Fruit fly (Drosophila melanogaster): ENCODE data around the gene PolA1.
A peak's percentile ranks its signal among the peaks of the same experiment; 100 is the strongest.

PolA1 gene

DNA sequence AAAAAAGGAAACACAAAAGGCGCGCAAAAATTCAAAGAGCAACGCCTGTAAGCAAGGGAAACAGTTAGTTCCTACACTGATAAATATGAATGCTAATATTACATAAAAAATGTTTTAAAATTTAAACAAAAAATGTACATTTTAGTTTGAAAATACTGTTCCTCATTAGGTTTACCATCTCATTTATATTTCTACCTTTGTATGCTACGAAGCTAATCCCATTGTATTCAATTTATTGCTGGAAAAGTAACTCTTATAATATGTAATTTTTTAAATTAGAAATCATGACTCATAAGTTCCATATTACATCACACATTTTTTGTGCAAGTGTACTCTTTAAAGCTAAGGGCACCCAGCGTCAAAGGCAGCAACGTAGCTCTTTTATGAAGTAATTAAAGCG lies 7.8 kb upstream of the PolA1 start:
- TF ChIP-seq psq (optimal IDR thresholded peaks at IDR 0.05) (no peak), Dll (optimal IDR thresholded peaks at IDR 0.05) (no peak), pan (optimal IDR thresholded peaks at IDR 0.05) (no peak), EcR (GFP tag; optimal IDR thresholded peaks at IDR 0.05) (no peak)

DNA sequence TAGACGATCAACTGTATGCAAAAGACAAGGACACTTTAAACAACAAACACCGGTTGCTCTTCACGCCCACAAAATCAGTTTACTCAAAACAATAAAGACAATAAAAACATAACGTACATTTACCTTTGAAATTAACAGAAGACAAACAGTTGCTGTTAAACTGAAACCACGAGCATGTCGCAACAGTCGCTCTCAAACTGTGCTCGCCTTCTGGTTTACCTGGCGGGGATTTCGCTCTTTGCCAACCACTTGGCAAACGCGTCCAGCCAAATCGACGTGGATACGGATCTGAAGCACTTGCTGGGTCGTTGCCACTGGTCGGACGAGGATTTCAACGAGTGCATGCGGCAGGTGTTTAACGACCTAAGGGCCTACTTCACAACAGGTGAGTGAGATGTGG lies 6.1 kb downstream of the PolA1 start:
- no peak for TF ChIP-seq pan (optimal IDR thresholded peaks at IDR 0.05)
- TF ChIP-seq psq (optimal IDR thresholded peaks at IDR 0.05) = no peak
- no peak for TF ChIP-seq usp (GFP tag; optimal IDR thresholded peaks at IDR 0.05)
- no peak for TF ChIP-seq CG8478 (optimal IDR thresholded peaks at IDR 0.05)
- no peak for TF ChIP-seq EcR (GFP tag; optimal IDR thresholded peaks at IDR 0.05)
- TF ChIP-seq Dll (optimal IDR thresholded peaks at IDR 0.05) = no peak

DNA sequence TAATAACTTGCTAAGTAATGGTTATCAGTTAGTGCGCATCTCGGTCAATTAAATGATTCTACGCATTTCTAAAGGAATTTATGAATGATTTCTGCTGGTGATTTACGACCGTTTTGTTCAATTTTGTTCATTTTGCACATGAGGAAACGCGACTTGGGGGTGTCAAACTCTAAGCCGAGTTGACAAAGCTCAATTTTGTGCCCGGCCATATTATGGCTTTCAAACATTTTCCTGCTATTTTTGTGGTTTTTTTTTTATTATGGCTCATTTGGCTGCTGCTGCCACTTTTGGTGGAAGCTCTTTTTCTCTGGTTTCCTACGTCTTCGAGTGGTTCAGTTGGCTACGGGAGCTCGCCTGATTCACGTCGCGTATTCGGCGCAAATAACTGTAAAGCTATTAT lies 7.5 kb downstream of the PolA1 start, which contains the start of gene Jhbp16:
TSS of gene Jhbp16 (plus strand) at position 301 of the 400 bp plus-strand sequence.
- TF ChIP-seq psq (optimal IDR thresholded peaks at IDR 0.05) (no peak), usp (GFP tag; optimal IDR thresholded peaks at IDR 0.05) (no peak), EcR (GFP tag; optimal IDR thresholded peaks at IDR 0.05) (no peak), Dll (optimal IDR thresholded peaks at IDR 0.05) (no peak)

DNA sequence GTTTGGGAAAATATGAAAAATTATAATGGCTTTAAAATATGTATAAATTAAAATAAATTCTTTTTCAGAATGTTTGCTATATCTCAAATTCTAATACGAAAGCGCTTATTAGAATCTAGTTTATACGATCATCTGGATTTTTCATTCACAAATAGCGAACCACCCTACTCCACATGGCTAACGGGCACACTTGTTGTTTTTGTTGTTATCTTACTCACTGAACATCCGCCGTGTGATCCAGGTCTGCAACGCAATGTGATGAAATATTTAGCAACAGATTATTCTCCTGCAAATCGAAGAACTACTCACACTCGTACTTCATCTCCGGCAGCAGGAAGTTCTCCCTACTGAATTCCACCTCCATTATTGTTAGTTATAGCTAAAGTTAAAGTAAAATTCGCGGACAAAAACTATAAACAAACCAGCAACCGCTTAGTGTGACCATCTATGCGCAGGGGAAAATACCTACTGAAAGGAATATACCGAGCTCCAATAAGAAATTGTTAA lies 9.0 kb downstream of the PolA1 start, which contains the start of gene Archease:
TSS of gene Archease (minus strand) at position 472 of the 507 bp plus-strand sequence.
- TF ChIP-seq pan (optimal IDR thresholded peaks at IDR 0.05) (no peak), usp (GFP tag; optimal IDR thresholded peaks at IDR 0.05) (no peak), Dll (optimal IDR thresholded peaks at IDR 0.05) (no peak), CG8478 (optimal IDR thresholded peaks at IDR 0.05) (no peak), EcR (GFP tag; optimal IDR thresholded peaks at IDR 0.05) (no peak), psq (optimal IDR thresholded peaks at IDR 0.05) (no peak)

DNA sequence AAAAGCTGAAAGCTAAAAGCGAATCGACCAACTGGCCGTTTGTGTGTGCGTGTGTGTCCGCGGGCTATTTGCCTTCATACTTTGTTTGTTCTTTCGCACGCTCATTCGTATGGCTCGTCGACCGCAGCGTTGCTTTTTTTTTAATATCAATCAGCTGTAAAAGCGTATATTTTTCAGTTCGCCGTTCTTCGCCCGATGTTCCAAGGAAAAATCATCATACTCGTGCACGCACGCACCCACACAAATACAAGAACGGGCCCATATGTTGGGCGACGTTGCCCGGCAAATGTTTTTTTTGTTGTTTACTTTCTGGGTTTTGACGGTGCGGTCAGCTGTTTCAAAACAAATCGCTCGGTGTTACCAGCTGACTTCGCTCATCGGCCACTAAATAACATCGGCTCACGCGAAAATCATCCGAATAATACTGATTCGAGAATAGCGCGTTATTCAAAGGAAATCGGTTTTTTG lies 10.9 kb downstream of the PolA1 start, which contains the start of gene E2f1:
TSS of gene E2f1 (minus strand) at position 213 of the 468 bp plus-strand sequence.
- TF ChIP-seq EcR (GFP tag; optimal IDR thresholded peaks at IDR 0.05) (no peak), pan (optimal IDR thresholded peaks at IDR 0.05) (no peak), psq (optimal IDR thresholded peaks at IDR 0.05) (no peak), Dll (optimal IDR thresholded peaks at IDR 0.05) (no peak), CG8478 (optimal IDR thresholded peaks at IDR 0.05) (no peak), usp (GFP tag; optimal IDR thresholded peaks at IDR 0.05) (no peak)

DNA sequence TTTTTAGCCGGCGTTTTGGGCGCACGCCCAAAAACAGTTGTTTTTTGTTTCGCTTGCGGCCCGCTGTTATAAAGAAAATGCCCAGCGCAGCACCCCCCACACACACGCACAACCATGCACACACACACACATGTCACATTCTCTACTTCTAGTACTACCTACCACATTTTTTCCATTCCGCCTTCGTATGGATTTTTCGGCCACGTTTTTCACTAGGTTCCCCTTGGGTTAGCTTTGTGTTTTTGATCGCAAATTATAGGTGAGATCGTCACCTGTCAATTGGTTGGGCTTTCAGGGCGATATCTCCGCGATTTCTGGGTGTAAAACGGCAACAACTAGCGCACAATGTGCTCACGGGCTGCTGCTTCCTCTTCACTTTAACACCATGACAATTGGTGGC lies 11.5 kb downstream of the PolA1 start:
- TF ChIP-seq psq (optimal IDR thresholded peaks at IDR 0.05) (no peak), EcR (GFP tag; optimal IDR thresholded peaks at IDR 0.05) (no peak), pan (optimal IDR thresholded peaks at IDR 0.05) (no peak), CG8478 (optimal IDR thresholded peaks at IDR 0.05) (no peak), usp (GFP tag; optimal IDR thresholded peaks at IDR 0.05) (no peak), Dll (optimal IDR thresholded peaks at IDR 0.05) (no peak)

DNA sequence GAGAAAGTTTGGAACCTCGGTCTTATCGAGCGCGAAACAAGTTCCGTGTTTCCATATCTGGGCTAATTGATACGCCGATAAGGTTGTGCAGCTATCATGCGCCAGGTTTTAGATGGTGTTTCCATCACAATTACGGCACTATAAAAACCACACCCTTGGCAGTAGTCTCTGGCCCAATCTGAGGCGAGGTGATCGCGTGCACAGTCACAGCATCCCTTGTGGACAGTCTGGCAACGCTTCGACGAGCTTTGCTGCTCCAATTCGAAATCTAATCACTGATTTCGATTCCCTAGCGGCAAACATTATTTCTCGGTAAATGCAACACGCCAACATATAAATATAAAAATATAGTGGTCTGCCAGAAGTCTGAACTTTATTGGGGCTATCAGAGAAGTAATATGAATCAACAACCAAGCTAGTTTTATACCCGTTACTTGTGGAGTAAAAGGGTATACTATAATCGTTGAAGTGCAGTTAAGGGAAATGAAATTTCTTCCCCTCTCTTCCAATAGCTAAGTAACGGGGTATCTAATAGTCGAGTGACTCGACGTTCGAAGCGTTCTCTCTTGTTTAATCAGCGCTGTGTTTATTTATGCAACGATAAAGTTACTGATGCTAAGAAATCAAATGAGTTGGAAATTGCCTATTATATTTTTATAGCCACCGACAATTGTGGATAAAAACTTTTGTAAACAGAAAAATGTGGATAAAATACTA lies 12.6 kb downstream of the PolA1 start:
- TF ChIP-seq EcR (GFP tag; optimal IDR thresholded peaks at IDR 0.05) (no peak), usp (GFP tag; optimal IDR thresholded peaks at IDR 0.05) (no peak), pan (optimal IDR thresholded peaks at IDR 0.05) (no peak), Dll (optimal IDR thresholded peaks at IDR 0.05) (no peak), CG8478 (optimal IDR thresholded peaks at IDR 0.05) (no peak), psq (optimal IDR thresholded peaks at IDR 0.05) (no peak)

DNA sequence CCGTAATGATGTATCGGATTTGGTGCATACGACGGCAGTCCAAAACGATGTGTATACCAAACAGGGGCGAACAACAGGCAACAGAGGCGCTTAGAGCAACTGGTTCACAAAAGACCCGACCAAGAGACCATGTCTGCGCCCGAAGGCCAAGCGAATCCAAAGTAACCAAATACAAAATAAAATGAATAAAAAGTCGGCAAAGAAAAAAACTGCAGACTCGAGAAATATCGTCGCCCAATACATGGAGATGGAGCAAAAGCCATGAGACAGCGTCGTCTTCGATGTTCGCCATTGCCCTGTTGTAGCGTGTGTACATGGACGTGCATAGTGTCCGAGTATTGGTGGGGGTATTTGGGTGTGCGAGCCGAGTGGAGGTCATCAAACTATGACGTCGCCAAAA lies 13.3 kb downstream of the PolA1 start:
- TF ChIP-seq usp (GFP tag; optimal IDR thresholded peaks at IDR 0.05) = no peak
- TF ChIP-seq EcR (GFP tag; optimal IDR thresholded peaks at IDR 0.05) = peak in 1 of 2 experiments; percentile 74

DNA sequence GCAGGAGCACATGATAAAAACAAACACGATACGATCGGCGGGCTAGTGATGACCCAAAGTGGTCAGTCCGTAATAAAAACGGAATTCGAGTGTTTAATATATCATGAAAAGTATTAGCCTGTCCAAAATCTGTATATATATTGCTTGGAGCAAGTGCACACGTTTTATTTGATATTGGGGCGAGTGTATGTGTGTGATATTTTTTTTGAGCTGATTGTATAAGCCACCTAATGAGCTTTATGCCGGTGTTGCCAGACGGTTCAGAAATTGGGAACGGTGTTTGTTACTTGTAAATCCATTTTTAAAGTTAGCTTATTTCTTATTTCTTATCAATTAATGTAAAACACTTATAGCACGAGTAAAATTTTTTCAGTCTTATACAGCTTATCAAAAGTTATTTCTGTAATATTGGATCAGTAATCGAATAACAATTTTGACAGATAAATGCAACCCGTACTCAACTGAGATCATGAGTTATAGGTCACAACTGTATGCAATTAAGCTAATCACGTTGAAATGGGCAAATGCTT lies 14.0 kb downstream of the PolA1 start:
- TF ChIP-seq usp (GFP tag; optimal IDR thresholded peaks at IDR 0.05) (no peak), EcR (GFP tag; optimal IDR thresholded peaks at IDR 0.05) (no peak), CG8478 (optimal IDR thresholded peaks at IDR 0.05) (no peak), Dll (optimal IDR thresholded peaks at IDR 0.05) (no peak), pan (optimal IDR thresholded peaks at IDR 0.05) (no peak), psq (optimal IDR thresholded peaks at IDR 0.05) (no peak)

DNA sequence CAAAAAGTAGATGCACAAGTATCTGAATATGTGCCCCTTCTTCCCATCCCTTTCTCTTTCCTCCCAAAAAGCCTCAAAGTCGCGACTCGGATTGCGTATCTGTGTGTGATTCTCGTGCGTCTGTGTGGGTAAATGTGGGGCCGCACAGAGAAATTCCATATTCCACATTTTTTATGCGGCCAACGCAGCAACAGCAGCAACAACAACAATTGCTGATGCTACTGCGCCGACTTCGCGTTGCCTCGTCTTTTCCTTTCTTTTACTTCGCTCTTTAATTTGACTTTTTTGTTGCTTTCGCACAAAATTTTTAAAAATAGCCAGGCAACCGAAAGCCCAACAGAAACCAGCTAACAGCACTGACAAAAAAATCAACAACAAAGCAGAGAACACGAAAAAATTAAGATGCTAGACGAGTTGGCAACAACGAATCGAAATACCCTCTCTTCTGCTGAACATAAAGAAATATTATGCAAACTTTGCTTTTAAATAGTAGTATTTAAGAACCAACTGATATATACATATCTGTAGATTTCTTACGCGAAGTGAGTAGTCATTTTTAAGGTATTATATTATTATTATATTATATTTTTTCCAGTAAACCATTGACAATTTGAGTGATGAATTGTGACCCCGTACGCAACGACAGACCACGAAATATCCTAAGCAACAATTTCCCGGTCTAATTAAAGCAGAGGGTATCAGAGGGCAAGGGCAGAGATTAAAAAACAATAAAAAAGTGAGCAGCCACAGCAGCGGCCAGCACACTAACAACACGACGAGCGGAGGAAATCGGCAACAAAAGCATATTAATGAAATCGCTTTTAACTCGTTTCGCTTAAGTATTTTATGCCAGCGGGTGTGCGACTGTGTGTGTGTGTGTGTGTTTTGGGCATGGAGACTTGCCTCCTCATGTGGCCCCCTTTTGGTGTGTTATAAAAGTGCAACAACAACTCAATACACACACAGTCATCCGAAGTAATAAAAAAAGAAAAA lies 14.8 kb downstream of the PolA1 start:
- no peak for TF ChIP-seq CG8478 (optimal IDR thresholded peaks at IDR 0.05)
- TF ChIP-seq usp (GFP tag; optimal IDR thresholded peaks at IDR 0.05) = no peak
- TF ChIP-seq pan (optimal IDR thresholded peaks at IDR 0.05) = no peak
- TF ChIP-seq Dll (optimal IDR thresholded peaks at IDR 0.05) = no peak
- TF ChIP-seq EcR (GFP tag; optimal IDR thresholded peaks at IDR 0.05) = no peak
- TF ChIP-seq psq (optimal IDR thresholded peaks at IDR 0.05) = no peak

DNA sequence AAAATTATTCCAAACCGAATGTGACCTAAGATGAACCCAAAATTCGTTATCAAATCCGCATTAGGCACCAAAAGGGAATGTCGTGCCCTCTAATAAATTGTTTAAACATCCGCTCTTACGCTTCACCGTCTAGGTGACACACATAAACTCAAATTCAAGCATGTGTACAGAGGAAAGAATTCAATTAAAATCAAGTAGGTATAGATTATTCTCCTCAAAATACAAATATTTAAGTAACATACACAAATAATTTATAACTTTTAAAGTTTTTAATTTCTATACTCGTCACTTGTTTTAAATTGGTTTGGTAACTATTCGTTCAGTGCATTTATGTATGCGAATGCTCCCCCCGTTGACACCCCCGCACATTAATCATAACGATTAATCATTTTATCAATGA lies 16.2 kb downstream of the PolA1 start:
- TF ChIP-seq EcR (GFP tag; optimal IDR thresholded peaks at IDR 0.05) (no peak), usp (GFP tag; optimal IDR thresholded peaks at IDR 0.05) (no peak), pan (optimal IDR thresholded peaks at IDR 0.05) (no peak), psq (optimal IDR thresholded peaks at IDR 0.05) (no peak), CG8478 (optimal IDR thresholded peaks at IDR 0.05) (no peak), Dll (optimal IDR thresholded peaks at IDR 0.05) (no peak)

All from whole organism.